Worm (Caenorhabditis elegans): ENCODE results near the gene ZK262.19.

- TF ChIP-seq sptf-1 (tag; optimal IDR thresholded peaks at IDR 0.05), result no peak
- no peak for TF ChIP-seq ztf-11 (tag; optimal IDR thresholded peaks at IDR 0.05)
- TF ChIP-seq fos-1 (tag; optimal IDR thresholded peaks at IDR 0.05), result no peak
- no peak for TF ChIP-seq lsy-2 (tag; optimal IDR thresholded peaks at IDR 0.05)
- no peak for TF ChIP-seq lin-35 (GFP tag; optimal IDR thresholded peaks at IDR 0.05)
- TF ChIP-seq hlh-4 (tag; optimal IDR thresholded peaks at IDR 0.05), result no peak
- TF ChIP-seq unc-86 (tag; optimal IDR thresholded peaks at IDR 0.05), result no peak
- TF ChIP-seq fkh-4 (tag; optimal IDR thresholded peaks at IDR 0.05; ENCODE audit: borderline replicate concordance), result no peak
These were observed 15.3 kb downstream of the ZK262.19 start, which contains the start of gene srh-207 for ce11 chrV:18410142-18410541.

Data from whole organism, L1 larva.